Fruit fly (Drosophila melanogaster) whole organism, wandering third instar larva: ENCODE measurements around the gene Acp1.

ENCODE experiments used
- Abd-B ChIP-seq: fragments of >200 bp; optimal IDR thresholded peaks from 2 replicates; lab custom pipeline; 2017; ENCODE audit warnings: missing biosample characterization, missing genetic modification characterization
- CG32264 ChIP-seq: fragments of 200-800 bp; sonication (Bioruptor generic); optimal IDR thresholded peaks from 2 replicates; lab custom pipeline; 2016; ENCODE audit warnings: missing biosample characterization, missing genetic modification characterization
- CG9705 ChIP-seq: fragments of 200-800 bp; sonication (Bioruptor generic); optimal IDR thresholded peaks from 2 replicates; lab custom pipeline; 2018; ENCODE audit warnings: missing biosample characterization, mild to moderate bottlenecking, missing genetic modification characterization
- CrebA ChIP-seq: fragments of 200-800 bp; sonication (Bioruptor generic); optimal IDR thresholded peaks from 2 replicates; lab custom pipeline; 2016; ENCODE audit warnings: missing biosample characterization, mild to moderate bottlenecking, missing genetic modification characterization, borderline replicate concordance
- Dfd ChIP-seq: fragments of >200 bp; optimal IDR thresholded peaks from 2 replicates; lab custom pipeline; 2017; ENCODE audit warnings: missing biosample characterization, missing genetic modification characterization
- Dif ChIP-seq: fragments of 200-275, 200-300 bp; sonication (Bioruptor generic); optimal IDR thresholded peaks from 2 replicates; lab custom pipeline; 2018; ENCODE audit warnings: missing biosample characterization, missing genetic modification characterization; ENCODE audit not compliant: partially characterized antibody
- GATAd ChIP-seq: sonication (Bioruptor generic); optimal IDR thresholded peaks from 2 replicates; lab custom pipeline; 2016; ENCODE audit warnings: missing biosample characterization, missing genetic modification characterization
- HLH106 ChIP-seq: fragments of 200-800 bp; optimal IDR thresholded peaks from 3 replicates; lab custom pipeline; 2019; ENCODE audit warnings: missing biosample characterization, mild to moderate bottlenecking, missing genetic modification characterization, moderate library complexity
- Hnf4 ChIP-seq: fragments of 200-800 bp; sonication (Bioruptor generic); optimal IDR thresholded peaks from 2 replicates; lab custom pipeline; 2016; ENCODE audit warnings: missing biosample characterization, mild to moderate bottlenecking, missing genetic modification characterization
- Hr78 ChIP-seq: fragments of >200 bp; optimal IDR thresholded peaks from 2 replicates; lab custom pipeline; 2017; ENCODE audit warnings: missing biosample characterization, missing genetic modification characterization
- Hr83 ChIP-seq: fragments of 200-300 bp; sonication (Bioruptor generic); optimal IDR thresholded peaks from 2 replicates; lab custom pipeline; 2016; ENCODE audit warnings: missing biosample characterization, mild to moderate bottlenecking, missing genetic modification characterization, moderate library complexity; ENCODE audit not compliant: poor library complexity, severe bottlenecking
- Jra ChIP-seq: sonication (Bioruptor generic); optimal IDR thresholded peaks from 2 replicates; lab custom pipeline; 2016; ENCODE audit warnings: missing biosample characterization, missing genetic modification characterization
- Mio ChIP-seq: sonication (Bioruptor generic); optimal IDR thresholded peaks from 2 replicates; lab custom pipeline; 2016; ENCODE audit warnings: missing biosample characterization, missing genetic modification characterization
- Myc ChIP-seq: fragments of >200 bp; optimal IDR thresholded peaks from 2 replicates; lab custom pipeline; 2017
- N ChIP-seq: fragments of >200 bp; optimal IDR thresholded peaks from 2 replicates; lab custom pipeline; 2018; ENCODE audit warnings: missing biosample characterization, missing external identifiers, missing genetic modification characterization
- OdsH ChIP-seq: fragments of 200-800 bp; sonication (Bioruptor generic); optimal IDR thresholded peaks from 2 replicates; lab custom pipeline; 2016; ENCODE audit warnings: missing biosample characterization, mild to moderate bottlenecking, missing genetic modification characterization
- Rel ChIP-seq, 2 experiments: fragments of 200-800 bp; sonication (Bioruptor generic) in 1 of 2; optimal IDR thresholded peaks; 2 replicates in 1 of 2; 3 replicates in 1 of 2; lab custom pipeline; 2016 to 2019; ENCODE audit warnings: mild to moderate bottlenecking in 2 of 2, missing biosample characterization in 2 of 2, missing genetic modification characterization in 2 of 2, moderate library complexity in 1 of 2
- Sp1 ChIP-seq: fragments of 200-800 bp; sonication (Bioruptor generic); optimal IDR thresholded peaks from 3 replicates; lab custom pipeline; 2019; ENCODE audit warnings: missing biosample characterization, mild to moderate bottlenecking, missing genetic modification characterization, moderate library complexity
- Vsx2 ChIP-seq: fragments of 200-300, 225-300 bp; sonication (Bioruptor generic); optimal IDR thresholded peaks from 2 replicates; lab custom pipeline; 2018; ENCODE audit warnings: missing biosample characterization, missing genetic modification characterization; ENCODE audit not compliant: partially characterized antibody
- br ChIP-seq: fragments of 200-800 bp; sonication (Bioruptor generic); optimal IDR thresholded peaks from 2 replicates; lab custom pipeline; 2016; ENCODE audit warnings: missing biosample characterization, missing genetic modification characterization
- brk ChIP-seq: fragments of 200-800 bp; sonication (Bioruptor generic); optimal IDR thresholded peaks from 2 replicates; lab custom pipeline; 2016; ENCODE audit warnings: missing biosample characterization, mild to moderate bottlenecking, missing genetic modification characterization
- dl ChIP-seq, 2 experiments: fragments of 175-275, 200-275 bp in 1 of 2; fragments of 200-275 bp in 1 of 2; sonication (Bioruptor generic); optimal IDR thresholded peaks; lab custom pipeline; 2018; ENCODE audit warnings: mild to moderate bottlenecking in 2 of 2, missing biosample characterization in 2 of 2, missing genetic modification characterization in 2 of 2, moderate library complexity in 2 of 2; ENCODE audit not compliant: partially characterized antibody in 2 of 2, insufficient read depth in 1 of 2
- dmrt93B ChIP-seq: fragments of 200-800 bp; sonication (Bioruptor generic); optimal IDR thresholded peaks from 2 replicates; lab custom pipeline; 2018; ENCODE audit warnings: missing biosample characterization, mild to moderate bottlenecking, missing genetic modification characterization
- dsf ChIP-seq: sonication (Bioruptor generic); optimal IDR thresholded peaks from 2 replicates; lab custom pipeline; 2016; ENCODE audit warnings: missing biosample characterization, missing genetic modification characterization, borderline replicate concordance
- ey ChIP-seq: fragments of 200-800 bp; sonication (Bioruptor generic); optimal IDR thresholded peaks from 2 replicates; lab custom pipeline; 2016; ENCODE audit warnings: missing biosample characterization, missing genetic modification characterization
- foxo ChIP-seq, 2 experiments: fragments of 200-800 bp; sonication (Bioruptor generic); optimal IDR thresholded peaks; 2 replicates in 1 of 2; 3 replicates in 1 of 2; lab custom pipeline; 2016 to 2017; ENCODE audit warnings: missing biosample characterization in 2 of 2, missing genetic modification characterization in 2 of 2
- fru ChIP-seq: fragments of 200-800 bp; sonication (Bioruptor generic); optimal IDR thresholded peaks from 3 replicates; lab custom pipeline; 2016; ENCODE audit warnings: missing biosample characterization, mild to moderate bottlenecking, missing genetic modification characterization
- h ChIP-seq: fragments of 200-800 bp; sonication (Bioruptor generic); optimal IDR thresholded peaks from 3 replicates; lab custom pipeline; 2016; ENCODE audit warnings: missing biosample characterization, mild to moderate bottlenecking, missing genetic modification characterization
- jim ChIP-seq: fragments of 175-275, 200-325 bp; sonication (Bioruptor generic); optimal IDR thresholded peaks from 2 replicates; lab custom pipeline; 2016; ENCODE audit warnings: missing biosample characterization, mild to moderate bottlenecking, missing genetic modification characterization
- lola ChIP-seq: fragments of >200 bp; optimal IDR thresholded peaks from 2 replicates; lab custom pipeline; 2017; ENCODE audit warnings: missing biosample characterization, missing genetic modification characterization
- pan ChIP-seq: fragments of >200 bp; optimal IDR thresholded peaks from 2 replicates; lab custom pipeline; 2017
- psq ChIP-seq: fragments of 200-800 bp; sonication (Bioruptor generic); optimal IDR thresholded peaks from 3 replicates; lab custom pipeline; 2017; ENCODE audit warnings: missing biosample characterization, mild to moderate bottlenecking, missing genetic modification characterization, moderate library complexity
- rgr ChIP-seq: fragments of 200-800 bp; sonication (Bioruptor generic); optimal IDR thresholded peaks from 3 replicates; lab custom pipeline; 2016; ENCODE audit warnings: missing biosample characterization, mild to moderate bottlenecking, missing genetic modification characterization
- sage ChIP-seq: fragments of 200-800 bp; sonication (Bioruptor generic); optimal IDR thresholded peaks from 2 replicates; lab custom pipeline; 2016; ENCODE audit warnings: missing biosample characterization, mild to moderate bottlenecking, missing genetic modification characterization
- sv ChIP-seq: fragments of 200-800 bp; sonication (Bioruptor generic); optimal IDR thresholded peaks from 3 replicates; lab custom pipeline; 2016; ENCODE audit warnings: missing biosample characterization, missing genetic modification characterization
- tai ChIP-seq: sonication (Bioruptor generic); optimal IDR thresholded peaks from 2 replicates; lab custom pipeline; 2016; ENCODE audit warnings: missing biosample characterization, missing genetic modification characterization
- usp ChIP-seq: fragments of >200 bp; optimal IDR thresholded peaks from 2 replicates; lab custom pipeline; 2017; ENCODE audit warnings: missing biosample characterization, missing genetic modification characterization
- woc ChIP-seq: sonication (Bioruptor generic); optimal IDR thresholded peaks from 2 replicates; lab custom pipeline; 2016; ENCODE audit warnings: missing biosample characterization, mild to moderate bottlenecking, missing genetic modification characterization

Acp1 gene

DNA sequence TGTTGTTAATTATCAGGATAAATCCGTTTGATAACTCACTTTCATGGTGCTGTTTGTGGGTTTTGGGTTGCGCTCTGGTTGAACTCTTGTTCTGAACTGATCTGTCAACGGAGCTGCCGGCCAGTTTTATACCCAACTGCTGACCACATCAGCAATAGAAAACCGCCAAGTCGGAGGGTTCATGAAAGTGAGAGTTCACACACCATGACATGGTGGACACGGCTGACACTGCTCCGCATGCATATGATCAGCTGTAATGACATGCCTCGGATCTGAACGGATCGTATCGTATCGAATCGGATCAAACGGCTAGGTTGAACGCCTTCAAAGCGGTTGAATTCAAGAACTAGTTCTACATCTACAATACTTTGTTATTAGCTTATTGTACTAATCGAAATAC, at the start of gene Acp1:
Acp1 (minus strand) TSS at position 101 of the 400 bp plus-strand sequence.
- TF ChIP-seq Hr78 (no peak), CG32264 (no peak), foxo (GFP tag; optimal IDR thresholded peaks at IDR 0.05; lab: Kevin White, UChicago) (no peak), ey (GFP tag; lab: Kevin White, UChicago) (no peak), dl (GFP tag; optimal IDR thresholded peaks at IDR 0.05; lab: Kevin White, UChicago; ENCODE audit: insufficient read depth in 1 of 2, partially characterized antibody in 2 of 2) (no peak), CrebA (no peak), Vsx2 (GFP tag; lab: Kevin White, UChicago) (no peak), jim (no peak), tai (GFP tag; lab: Kevin White, UChicago) (no peak), Abd-B (no peak), N (no peak)

DNA sequence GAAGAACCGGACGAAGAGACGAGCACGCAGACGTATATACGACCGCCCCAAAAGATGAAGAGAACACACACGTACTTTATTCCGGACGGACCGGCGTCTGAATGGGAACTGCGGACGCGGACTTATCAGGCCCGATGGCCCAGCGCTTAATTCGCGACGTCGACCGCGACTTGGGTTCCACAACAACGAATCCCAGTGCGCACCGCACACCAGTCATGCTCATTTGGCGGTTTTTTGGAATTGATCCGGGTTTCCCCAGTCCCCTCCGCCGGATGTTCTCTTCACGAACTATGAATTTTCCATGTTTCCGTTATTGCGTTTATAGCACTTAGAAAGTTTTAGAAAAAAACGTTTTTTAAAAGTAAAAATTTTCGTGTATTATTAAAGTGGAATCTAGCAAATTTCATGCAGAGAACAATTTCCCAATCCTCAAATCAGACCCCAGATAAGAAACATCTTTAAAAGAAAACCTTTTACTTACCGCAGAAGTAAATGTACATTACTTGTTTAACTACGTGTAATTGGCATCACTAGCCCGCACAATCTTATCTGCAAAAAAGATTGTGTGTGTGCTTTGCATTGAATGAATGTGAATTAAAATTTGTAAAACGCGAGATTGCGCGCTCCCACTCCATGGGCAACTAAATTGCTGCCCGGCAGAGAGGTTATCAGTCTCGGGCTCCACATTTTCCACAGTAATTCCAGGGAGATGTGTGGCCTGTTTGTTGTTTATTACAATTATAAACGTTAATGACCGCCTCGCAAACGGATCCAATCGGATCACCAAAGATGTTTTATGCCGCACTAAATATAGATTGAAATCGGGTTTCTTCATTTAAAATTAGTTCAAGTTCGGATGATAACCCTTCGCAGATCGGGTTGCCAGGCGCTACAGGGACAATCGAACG, 49.4 kb upstream of the Acp1 start, which contains the start of gene CG7149:
CG7149 (minus strand) TSS at position 110 of the 908 bp plus-strand sequence.
- TF ChIP-seq Hr83 (GFP tag; lab: Kevin White, UChicago): peak; percentile 61
- peak; percentile 55 for TF ChIP-seq woc
- TF ChIP-seq brk (GFP tag; lab: Kevin White, UChicago): no peak
- peak; percentile 16 for TF ChIP-seq Hnf4
- no peak for TF ChIP-seq CG32264
- peak; percentile 46 to 68 for TF ChIP-seq dl (GFP tag; optimal IDR thresholded peaks at IDR 0.05; lab: Kevin White, UChicago; ENCODE audit: insufficient read depth in 1 of 2, partially characterized antibody in 2 of 2)
- no peak for TF ChIP-seq Hr78
- peak; percentile 46 for TF ChIP-seq Sp1
- no peak for TF ChIP-seq usp (GFP tag; lab: Kevin White, UChicago)
- no peak for TF ChIP-seq jim
- TF ChIP-seq lola (GFP tag; lab: Kevin White, UChicago): no peak
- TF ChIP-seq fru (GFP tag; lab: Kevin White, UChicago): peak; percentile 82
- no peak for TF ChIP-seq Dfd
- TF ChIP-seq Rel (GFP tag; optimal IDR thresholded peaks at IDR 0.05; lab: Kevin White, UChicago): no peak
- peak; percentile 12 for TF ChIP-seq Rel (tag; optimal IDR thresholded peaks at IDR 0.05; lab: Kevin White, UChicago)
- no peak for TF ChIP-seq Mio (GFP tag; lab: Kevin White, UChicago)
- TF ChIP-seq foxo (GFP tag; optimal IDR thresholded peaks at IDR 0.05; lab: Kevin White, UChicago): peak in 1 of 2 experiments; percentile 42
- no peak for TF ChIP-seq N
- peak; percentile 37 for TF ChIP-seq HLH106 (tag; lab: Kevin White, UChicago)
- no peak for TF ChIP-seq dsf (GFP tag; lab: Kevin White, UChicago)
- peak; percentile 92 for TF ChIP-seq Myc (lab: Kevin White, UChicago)
- no peak for TF ChIP-seq Jra
- TF ChIP-seq Vsx2 (GFP tag; lab: Kevin White, UChicago): no peak
- TF ChIP-seq psq (GFP tag; lab: Kevin White, UChicago): peak; percentile 34
- TF ChIP-seq GATAd (GFP tag; lab: Kevin White, UChicago): no peak
- TF ChIP-seq tai (GFP tag; lab: Kevin White, UChicago): no peak
- TF ChIP-seq sage (GFP tag; lab: Kevin White, UChicago): no peak
- peak; percentile 27 for TF ChIP-seq rgr (GFP tag; lab: Kevin White, UChicago)
- peak; percentile 36 for TF ChIP-seq h (GFP tag; lab: Kevin White, UChicago)
- no peak for TF ChIP-seq dmrt93B (GFP tag; lab: Kevin White, UChicago)
- no peak for TF ChIP-seq CrebA
- TF ChIP-seq ey (GFP tag; lab: Kevin White, UChicago): no peak
- no peak for TF ChIP-seq CG9705 (GFP tag; lab: Kevin White, UChicago)
- TF ChIP-seq Abd-B: no peak
- peak; percentile 37 for TF ChIP-seq OdsH (GFP tag; lab: Kevin White, UChicago)
- no peak for TF ChIP-seq sv (GFP tag; lab: Kevin White, UChicago)
- TF ChIP-seq br (GFP tag; lab: Kevin White, UChicago): peak; percentile 56
- no peak for TF ChIP-seq pan (lab: Kevin White, UChicago)
- peak; percentile 78 for TF ChIP-seq Dif (GFP tag; lab: Kevin White, UChicago)
